Fruit fly (Drosophila melanogaster) whole organism, embryonic: ENCODE data around the gene wek.

ENCODE experiments used
- Adf1 ChIP-seq: fragments of 200-800 bp; sonication (Bioruptor generic); IDR thresholded peaks from 2 replicates; pipeline ENCODE4 v1.3.6; 2022; ENCODE audit warnings: missing biosample characterization, missing genetic modification characterization
- Atf3 ChIP-seq: fragments of 200-800 bp; sonication (Bioruptor generic); optimal IDR thresholded peaks from 3 replicates; lab custom pipeline; 2016; ENCODE audit warnings: missing biosample characterization, missing genetic modification characterization
- CG10147 ChIP-seq: fragments of 200-800 bp; sonication (Bioruptor generic); optimal IDR thresholded peaks from 2 replicates; lab custom pipeline; 2019; ENCODE audit warnings: missing biosample characterization, mild to moderate bottlenecking, missing genetic modification characterization, moderate library complexity
- CG10267 ChIP-seq: fragments of 200-800 bp; sonication (Bioruptor generic); optimal IDR thresholded peaks from 2 replicates; lab custom pipeline; 2018; ENCODE audit warnings: missing biosample characterization, mild to moderate bottlenecking, missing genetic modification characterization, moderate library complexity
- CG10431 ChIP-seq: fragments of 200-800 bp; sonication (Bioruptor generic); optimal IDR thresholded peaks from 3 replicates; lab custom pipeline; 2018; ENCODE audit warnings: missing biosample characterization, mild to moderate bottlenecking, missing genetic modification characterization
- CG12104 ChIP-seq: fragments of 200-800 bp; sonication (Bioruptor generic); optimal IDR thresholded peaks from 3 replicates; lab custom pipeline; 2016; ENCODE audit warnings: missing biosample characterization, missing genetic modification characterization
- CG12391 ChIP-seq: fragments of 200-800 bp; sonication (Bioruptor generic); optimal IDR thresholded peaks from 3 replicates; lab custom pipeline; 2018; ENCODE audit warnings: missing biosample characterization, mild to moderate bottlenecking, missing genetic modification characterization, moderate library complexity
- CG13624 ChIP-seq: fragments of 200-800 bp; sonication (Bioruptor generic); optimal IDR thresholded peaks from 2 replicates; lab custom pipeline; 2016; ENCODE audit warnings: missing biosample characterization, missing genetic modification characterization
- CG1529 ChIP-seq: fragments of 200-800 bp; sonication (Bioruptor generic); optimal IDR thresholded peaks from 3 replicates; lab custom pipeline; 2018; ENCODE audit warnings: missing biosample characterization, missing genetic modification characterization
- CG1647 ChIP-seq: fragments of 200-800 bp; sonication (Bioruptor generic); optimal IDR thresholded peaks from 3 replicates; lab custom pipeline; 2016; ENCODE audit warnings: missing biosample characterization, missing genetic modification characterization
- CG30431 ChIP-seq: fragments of 200-800 bp; sonication (Bioruptor generic); optimal IDR thresholded peaks from 2 replicates; lab custom pipeline; 2017; ENCODE audit warnings: missing biosample characterization, missing genetic modification characterization
- CG3838 ChIP-seq: fragments of 200-800 bp; sonication (Bioruptor generic); optimal IDR thresholded peaks from 3 replicates; lab custom pipeline; 2016; ENCODE audit warnings: missing biosample characterization, missing genetic modification characterization
- CG4360 ChIP-seq: fragments of 200-800 bp; sonication (Bioruptor generic); IDR thresholded peaks from 2 replicates; pipeline ENCODE4 v1.3.6; 2022; ENCODE audit warnings: missing biosample characterization, missing genetic modification characterization
- CG4820 ChIP-seq: fragments of 200-800 bp; sonication (Bioruptor generic); optimal IDR thresholded peaks from 3 replicates; lab custom pipeline; 2016; ENCODE audit warnings: missing biosample characterization, missing genetic modification characterization
- CG5245 ChIP-seq: fragments of 200-800 bp; sonication (Bioruptor generic); optimal IDR thresholded peaks from 3 replicates; lab custom pipeline; 2016; ENCODE audit warnings: missing biosample characterization, missing genetic modification characterization
- CG5953 ChIP-seq: fragments of 200-800 bp; sonication (Bioruptor generic); IDR thresholded peaks from 2 replicates; pipeline ENCODE4 v1.3.6; 2022; ENCODE audit warnings: missing biosample characterization, missing genetic modification characterization
- Dp ChIP-seq: fragments of 200-800 bp; sonication (Bioruptor generic); optimal IDR thresholded peaks from 2 replicates; lab custom pipeline; 2018; ENCODE audit warnings: missing biosample characterization, mild to moderate bottlenecking, missing genetic modification characterization, moderate library complexity
- Drgx ChIP-seq: fragments of 200-800 bp; sonication (Bioruptor generic); IDR thresholded peaks from 2 replicates; pipeline ENCODE4 v1.3.6; 2022; ENCODE audit warnings: missing biosample characterization, missing genetic modification characterization
- ERR ChIP-seq: fragments of 200-800 bp; sonication (Bioruptor generic); optimal IDR thresholded peaks from 2 replicates; lab custom pipeline; 2016; ENCODE audit warnings: missing biosample characterization, missing genetic modification characterization
- Fer3 ChIP-seq: fragments of 200-800 bp; sonication (Bioruptor generic); optimal IDR thresholded peaks from 2 replicates; lab custom pipeline; 2018; ENCODE audit warnings: missing biosample characterization, mild to moderate bottlenecking, missing genetic modification characterization, moderate library complexity
- Hand ChIP-seq: fragments of 200-800 bp; sonication (Bioruptor generic); optimal IDR thresholded peaks from 2 replicates; lab custom pipeline; 2017; ENCODE audit warnings: mild to moderate bottlenecking, missing biosample characterization, missing genetic modification reagents, missing genetic modification characterization
- HmgZ ChIP-seq: fragments of 200-800 bp; sonication (Bioruptor generic); optimal IDR thresholded peaks from 2 replicates; lab custom pipeline; 2018; ENCODE audit warnings: missing biosample characterization, mild to moderate bottlenecking, missing genetic modification characterization
- Hmx ChIP-seq: fragments of 200-800 bp; sonication (Bioruptor generic); optimal IDR thresholded peaks from 2 replicates; lab custom pipeline; 2016; ENCODE audit warnings: missing biosample characterization, missing genetic modification characterization
- Hr3 ChIP-seq: fragments of 200-800 bp; sonication (Bioruptor generic); optimal IDR thresholded peaks from 3 replicates; lab custom pipeline; 2016; ENCODE audit warnings: missing biosample characterization, missing genetic modification characterization
- Nf-YC ChIP-seq: fragments of 200-800 bp; optimal IDR thresholded peaks from 3 replicates; lab custom pipeline; 2019; ENCODE audit warnings: missing biosample characterization, mild to moderate bottlenecking, missing genetic modification characterization, moderate library complexity
- Oli ChIP-seq: fragments of 200-800 bp; sonication (Bioruptor generic); optimal IDR thresholded peaks from 2 replicates; lab custom pipeline; 2018; ENCODE audit warnings: missing biosample characterization, mild to moderate bottlenecking, missing genetic modification characterization, moderate library complexity
- Rx ChIP-seq: fragments of 200-800 bp; sonication (Bioruptor generic); IDR thresholded peaks from 2 replicates; pipeline ENCODE4 v1.3.6; 2022; ENCODE audit warnings: missing biosample characterization, missing genetic modification characterization
- Sin3A ChIP-seq: fragments of >200 bp; optimal IDR thresholded peaks from 2 replicates; lab custom pipeline; 2018
- Taf1 ChIP-seq: fragments of 200-800 bp; sonication (Bioruptor generic); IDR thresholded peaks from 2 replicates; pipeline ENCODE4 v1.3.6; 2022; ENCODE audit warnings: missing biosample characterization, missing genetic modification characterization
- btn ChIP-seq: fragments of 200-800 bp; sonication (Bioruptor generic); optimal IDR thresholded peaks from 2 replicates; lab custom pipeline; 2016; ENCODE audit warnings: missing biosample characterization, missing genetic modification characterization
- chif ChIP-seq, 2 experiments: fragments of 200-800 bp; sonication (Bioruptor generic); optimal IDR thresholded peaks; 3 replicates each; lab custom pipeline; 2016; ENCODE audit warnings: missing biosample characterization in 2 of 2, missing genetic modification characterization in 2 of 2
- fd3F ChIP-seq: fragments of 200-800 bp; sonication (Bioruptor generic); optimal IDR thresholded peaks from 2 replicates; lab custom pipeline; 2018; ENCODE audit warnings: missing biosample characterization, mild to moderate bottlenecking, missing genetic modification characterization, moderate library complexity
- fd96Cb ChIP-seq: fragments of 200-800 bp; sonication (Bioruptor generic); optimal IDR thresholded peaks from 2 replicates; lab custom pipeline; 2018; ENCODE audit warnings: missing biosample characterization, mild to moderate bottlenecking, missing genetic modification characterization, moderate library complexity
- kah ChIP-seq: fragments of 200-800 bp; sonication (Bioruptor generic); optimal IDR thresholded peaks from 2 replicates; lab custom pipeline; 2018; ENCODE audit warnings: missing biosample characterization, mild to moderate bottlenecking, missing genetic modification characterization
- kay ChIP-seq: fragments of 200-800 bp; sonication (Bioruptor generic); optimal IDR thresholded peaks from 2 replicates; lab custom pipeline; 2016; ENCODE audit warnings: missing biosample characterization, missing genetic modification characterization
- mam ChIP-seq: fragments of 200-800 bp; sonication (Bioruptor generic); optimal IDR thresholded peaks from 3 replicates; lab custom pipeline; 2016; ENCODE audit warnings: missing biosample characterization, missing genetic modification characterization
- nau ChIP-seq: fragments of 200-800 bp; sonication (Bioruptor generic); optimal IDR thresholded peaks from 3 replicates; lab custom pipeline; 2017; ENCODE audit warnings: missing biosample characterization, mild to moderate bottlenecking, missing genetic modification characterization, missing genetic modification reagents
- ranshi ChIP-seq: fragments of 200-800 bp; sonication (Bioruptor generic); IDR thresholded peaks from 2 replicates; pipeline ENCODE4 v1.3.6; 2022; ENCODE audit warnings: missing biosample characterization, missing genetic modification characterization
- seq ChIP-seq: fragments of 200-800 bp; sonication (Bioruptor generic); IDR thresholded peaks from 2 replicates; pipeline ENCODE4 v1.3.6; 2022; ENCODE audit warnings: missing biosample characterization, missing genetic modification characterization
- sob ChIP-seq: fragments of 200-800 bp; sonication (Bioruptor generic); IDR thresholded peaks from 2 replicates; pipeline ENCODE4 v1.3.6; 2022; ENCODE audit warnings: missing biosample characterization, missing genetic modification characterization
- sqz ChIP-seq: fragments of 200-800 bp; sonication (Bioruptor generic); optimal IDR thresholded peaks from 3 replicates; lab custom pipeline; 2018; ENCODE audit warnings: missing biosample characterization, mild to moderate bottlenecking, missing genetic modification characterization
- ssp ChIP-seq: fragments of 200-800 bp; sonication (Bioruptor generic); IDR thresholded peaks from 2 replicates; pipeline ENCODE4 v1.3.6; 2022; ENCODE audit warnings: missing biosample characterization, missing genetic modification characterization
- unc-4 ChIP-seq: fragments of 200-800 bp; sonication (Bioruptor generic); IDR thresholded peaks from 2 replicates; pipeline ENCODE4 v1.3.6; 2022; ENCODE audit warnings: missing biosample characterization, missing genetic modification characterization; ENCODE audit not compliant: partially characterized antibody
- usp ChIP-seq: fragments of >200 bp; optimal IDR thresholded peaks from 2 replicates; lab custom pipeline; 2017; ENCODE audit warnings: missing biosample characterization, missing genetic modification characterization
- yki ChIP-seq: fragments of >200 bp; optimal IDR thresholded peaks from 3 replicates; lab custom pipeline; 2018
- zen ChIP-seq: fragments of 200-800 bp; sonication (Bioruptor generic); optimal IDR thresholded peaks from 3 replicates; lab custom pipeline; 2018; ENCODE audit warnings: missing biosample characterization, mild to moderate bottlenecking, missing genetic modification characterization, moderate library complexity
- zen2 ChIP-seq: fragments of 200-800 bp; sonication (Bioruptor generic); IDR thresholded peaks from 3 replicates; pipeline ENCODE4 v1.3.6; 2022; ENCODE audit warnings: missing biosample characterization, missing genetic modification characterization; ENCODE audit not compliant: partially characterized antibody

Gene wek

dm6 chr2L:15746600-15747393 lies 21.4 kb downstream of the wek start (continued):
- TF ChIP-seq fd96Cb (tag; lab: Kevin White, UChicago) (peak; percentile 92), CG30431 (GFP tag; lab: Kevin White, UChicago) (peak; percentile 84), unc-4 (no peak), CG1529 (GFP tag; lab: Kevin White, UChicago) (peak; percentile 84), usp (GFP tag; lab: Kevin White, UChicago) (no peak), CG5953 (GFP tag; lab: Robert Waterston, UW) (peak; percentile 43; the same call in 1 of the 2 replicates), Adf1 (GFP tag; lab: Robert Waterston, UW) (peak; percentile 51), CG5245 (GFP tag; lab: Kevin White, UChicago) (peak; percentile 74), kah (GFP tag; lab: Kevin White, UChicago) (peak; percentile 97), Hand (peak; percentile 79), ERR (GFP tag; lab: Kevin White, UChicago) (no peak), CG4820 (GFP tag; lab: Kevin White, UChicago) (peak; percentile 89), Atf3 (GFP tag; lab: Kevin White, UChicago) (no peak), CG12391 (peak; percentile 95), nau (GFP tag; lab: Kevin White, UChicago) (no peak), Hmx (GFP tag; lab: Kevin White, UChicago) (no peak), CG1647 (GFP tag; lab: Kevin White, UChicago) (peak; percentile 17), CG3838 (GFP tag; lab: Kevin White, UChicago) (peak; percentile 33), Nf-YC (tag; lab: Kevin White, UChicago) (peak; percentile 88), mam (GFP tag; lab: Kevin White, UChicago) (peak; percentile 17), CG12104 (GFP tag; lab: Kevin White, UChicago) (peak; percentile 94), CG4360 (GFP tag; lab: Robert Waterston, UW) (peak; percentile 45), CG10147 (GFP tag; lab: Kevin White, UChicago) (peak; percentile 91), zen (peak; percentile 89), Rx (peak; percentile 54), btn (GFP tag; lab: Kevin White, UChicago) (peak; percentile 11), Dp (GFP tag; lab: Kevin White, UChicago) (no peak), seq (peak; percentile 71), CG10267 (tag; lab: Kevin White, UChicago) (peak; percentile 88), zen2 (no peak), chif (GFP tag; optimal IDR thresholded peaks at IDR 0.05; lab: Kevin White, UChicago) (peak in 1 of 2 experiments; percentile 32), Oli (tag; lab: Kevin White, UChicago) (peak; percentile 93), Sin3A (no peak), sqz (GFP tag; lab: Kevin White, UChicago) (peak; percentile 74), Fer3 (tag; lab: Kevin White, UChicago) (peak; percentile 84), yki (no peak), CG10431 (GFP tag; lab: Kevin White, UChicago) (peak; percentile 83), fd3F (GFP tag; lab: Kevin White, UChicago) (peak; percentile 86), ssp (peak; percentile 71), Taf1 (GFP tag; lab: Robert Waterston, UW) (peak; percentile 41; the same call in 1 of the 2 replicates), kay (peak; percentile 64), CG13624 (no peak), HmgZ (tag; lab: Kevin White, UChicago) (peak; percentile 43), Hr3 (GFP tag; lab: Kevin White, UChicago) (peak; percentile 91), ranshi (GFP tag; lab: Robert Waterston, UW) (peak; percentile 81; the same call in 1 of the 2 replicates), Drgx (GFP tag; lab: Robert Waterston, UW) (peak; percentile 69), sob (GFP tag; lab: Robert Waterston, UW) (peak; percentile 70)
